Worm (Caenorhabditis elegans) whole organism, L2 larva: ENCODE results near the gene F02C9.1.

Experiments used
- F13H6.1 ChIP-seq: sonication (generic microtip); optimal IDR thresholded peaks from 2 replicates; lab custom pipeline; 2016; ENCODE audit warnings: missing genetic modification characterization, missing compliant biosample characterization
- ceh-16 ChIP-seq: fragments of 150-350 bp; optimal IDR thresholded peaks from 2 replicates; lab custom pipeline; 2014; ENCODE audit warnings: missing biosample characterization, missing genetic modification characterization
- fos-1 ChIP-seq: fragments of 150-350 bp; optimal IDR thresholded peaks from 2 replicates; lab custom pipeline; 2014; ENCODE audit warnings: missing biosample characterization, missing genetic modification characterization
- nhr-12 ChIP-seq: fragments of 150-350 bp; optimal IDR thresholded peaks from 2 replicates; lab custom pipeline; 2014; ENCODE audit warnings: missing biosample characterization, missing genetic modification characterization
- nhr-21 ChIP-seq: fragments of 150-350 bp; optimal IDR thresholded peaks from 2 replicates; lab custom pipeline; 2014; ENCODE audit warnings: missing biosample characterization, missing genetic modification characterization
- nhr-23 ChIP-seq: fragments of 150-350 bp; optimal IDR thresholded peaks from 2 replicates; lab custom pipeline; 2014; ENCODE audit warnings: missing biosample characterization, missing genetic modification reagents, missing genetic modification characterization
- sma-9 ChIP-seq, 2 experiments: fragments of 150-350 bp in 1 of 2; sonication (generic microtip) in 1 of 2; optimal IDR thresholded peaks; 2 replicates each; lab custom pipeline; 2014 to 2016; ENCODE audit warnings: missing genetic modification characterization in 2 of 2, mild to moderate bottlenecking in 1 of 2, missing biosample characterization in 1 of 2, missing compliant biosample characterization in 1 of 2, missing genetic modification reagents in 1 of 2, moderate library complexity in 1 of 2
- ztf-11 ChIP-seq: sonication (generic microtip); optimal IDR thresholded peaks from 2 replicates; lab custom pipeline; 2017; ENCODE audit warnings: missing biosample characterization, missing genetic modification characterization

ce11 chrV:3171625-3172024 lies 33.1 kb downstream of the F02C9.1 start:
- no peak for TF ChIP-seq ceh-16
- no peak for TF ChIP-seq ztf-11 (tag; lab: Kevin White, UChicago)
- TF ChIP-seq nhr-21 (tag; lab: Kevin White, UChicago) = no peak
- TF ChIP-seq fos-1 (tag; lab: Kevin White, UChicago) = no peak
- TF ChIP-seq sma-9 (GFP tag; optimal IDR thresholded peaks at IDR 0.05; lab: Kevin White, UChicago) = no peak
- TF ChIP-seq sma-9 (tag; optimal IDR thresholded peaks at IDR 0.05; lab: Kevin White, UChicago) = no peak
- no peak for TF ChIP-seq F13H6.1 (tag; lab: Kevin White, UChicago)
- no peak for TF ChIP-seq nhr-23 (tag; lab: Kevin White, UChicago)
- no peak for TF ChIP-seq nhr-12 (tag; lab: Kevin White, UChicago)
